Worm (Caenorhabditis elegans) whole organism, young adult: ENCODE results near the gene clec-251.

Source experiments
- C17E4.6 ChIP-seq: fragments of 200-800 bp; sonication (Bioruptor generic); IDR thresholded peaks from 2 replicates; pipeline ENCODE4 v1.3.6; 2022; ENCODE audit warnings: missing genetic modification reagents, missing genetic modification characterization, missing compliant biosample characterization
- D2030.7 ChIP-seq: fragments of 200-800 bp; sonication (Bioruptor generic); IDR thresholded peaks from 2 replicates; pipeline ENCODE4 v1.3.6; 2022; ENCODE audit warnings: missing genetic modification reagents, missing genetic modification characterization, missing compliant biosample characterization
- F37B4.10 ChIP-seq: fragments of 200-800 bp; sonication (Bioruptor generic); IDR thresholded peaks from 2 replicates; pipeline ENCODE4 v1.3.6; 2022; ENCODE audit warnings: missing genetic modification characterization, missing compliant biosample characterization
- F39B2.1 ChIP-seq: fragments of 200-800 bp; sonication (Bioruptor generic); IDR thresholded peaks from 2 replicates; pipeline ENCODE4 v1.3.6; 2022; ENCODE audit warnings: missing genetic modification reagents, missing genetic modification characterization, missing compliant biosample characterization
- F52B5.7 ChIP-seq: sonication (generic microtip); optimal IDR thresholded peaks from 2 replicates; lab custom pipeline; 2016; ENCODE audit warnings: mild to moderate bottlenecking, missing genetic modification characterization, missing compliant biosample characterization
- K11D2.4 ChIP-seq: fragments of 200-800 bp; sonication (Bioruptor generic); IDR thresholded peaks from 2 replicates; pipeline ENCODE4 v1.3.6; 2022; ENCODE audit warnings: missing genetic modification reagents, missing genetic modification characterization, missing compliant biosample characterization
- Y53F4B.3 ChIP-seq: fragments of 200-800 bp; sonication (Bioruptor generic); IDR thresholded peaks from 2 replicates; pipeline ENCODE4 v1.3.6; 2022; ENCODE audit warnings: missing genetic modification reagents, missing genetic modification characterization, missing compliant biosample characterization
- ZK185.1 ChIP-seq: sonication (generic microtip); optimal IDR thresholded peaks from 2 replicates; lab custom pipeline; 2016; ENCODE audit warnings: mild to moderate bottlenecking, missing genetic modification characterization, missing compliant biosample characterization; ENCODE audit not compliant: poor library complexity, severe bottlenecking
- atf-7 ChIP-seq: sonication (generic microtip); optimal IDR thresholded peaks from 2 replicates; lab custom pipeline; 2017; ENCODE audit warnings: mild to moderate bottlenecking, missing genetic modification characterization, missing compliant biosample characterization
- bed-2 ChIP-seq: fragments of 200-800 bp; sonication (Bioruptor generic); IDR thresholded peaks from 2 replicates; pipeline ENCODE4 v1.3.6; 2022; ENCODE audit warnings: missing genetic modification reagents, missing genetic modification characterization, missing compliant biosample characterization
- ccch-3 ChIP-seq: fragments of 200-800 bp; sonication (Bioruptor generic); optimal IDR thresholded peaks from 2 replicates; lab custom pipeline; 2018; ENCODE audit warnings: mild to moderate bottlenecking, missing genetic modification characterization, missing compliant biosample characterization
- cebp-1 ChIP-seq, 2 experiments: fragments of 200-800 bp in 1 of 2; sonication (Bioruptor generic) in 1 of 2; sonication (generic microtip) in 1 of 2; IDR thresholded peaks in 1 of 2; optimal IDR thresholded peaks in 1 of 2; 2 replicates each; pipeline versions ENCODE4 v1.3.6 to Lab custom; 2017 to 2022; ENCODE audit warnings: missing compliant biosample characterization in 2 of 2, missing genetic modification characterization in 2 of 2, mild to moderate bottlenecking in 1 of 2, missing genetic modification reagents in 1 of 2, moderate library complexity in 1 of 2
- ceh-100 ChIP-seq: fragments of 200-800 bp; sonication (Bioruptor generic); IDR thresholded peaks from 2 replicates; pipeline ENCODE4 v1.3.6; 2022; ENCODE audit warnings: missing genetic modification reagents, missing genetic modification characterization, missing compliant biosample characterization
- ceh-91 ChIP-seq: fragments of 200-800 bp; sonication (Bioruptor generic); IDR thresholded peaks from 2 replicates; pipeline ENCODE4 v1.3.6; 2022; ENCODE audit warnings: missing genetic modification reagents, missing genetic modification characterization, missing compliant biosample characterization
- die-1 ChIP-seq: sonication (generic microtip); optimal IDR thresholded peaks from 2 replicates; lab custom pipeline; 2016; ENCODE audit warnings: missing genotype, mild to moderate bottlenecking, missing genetic modification characterization, missing compliant biosample characterization
- dox-1 ChIP-seq: fragments of 200-800 bp; sonication (Bioruptor generic); IDR thresholded peaks from 2 replicates; pipeline ENCODE4 v1.3.6; 2022; ENCODE audit warnings: missing genetic modification reagents, missing genetic modification characterization, missing compliant biosample characterization
- hsf-1 ChIP-seq: fragments of 200-800 bp; sonication (Bioruptor generic); IDR thresholded peaks from 2 replicates; pipeline ENCODE4 v1.3.6; 2022; ENCODE audit warnings: missing genetic modification reagents, missing genetic modification characterization, missing compliant biosample characterization
- let-607 ChIP-seq, 2 experiments: fragments of 200-800 bp in 1 of 2; sonication (Bioruptor generic) in 1 of 2; sonication (generic microtip) in 1 of 2; optimal IDR thresholded peaks; 2 replicates each; lab custom pipeline; 2016 to 2018; ENCODE audit warnings: mild to moderate bottlenecking in 2 of 2, missing compliant biosample characterization in 2 of 2, missing genetic modification characterization in 2 of 2, moderate library complexity in 2 of 2, missing genotype in 1 of 2
- lin-35 ChIP-seq, 3 experiments: fragments of 150-350 bp in 2 of 3; sonication (generic microtip) in 1 of 3; optimal IDR thresholded peaks; 2 replicates each; lab custom pipeline; 2014 to 2018; ENCODE audit warnings: missing biosample characterization in 3 of 3, missing genetic modification characterization in 3 of 3, missing genetic modification reagents in 3 of 3
- madf-8 ChIP-seq: fragments of 200-800 bp; sonication (Bioruptor generic); conservative IDR thresholded peaks from 2 replicates; pipeline ENCODE4 v1.3.6; 2022; ENCODE audit warnings: missing genetic modification reagents, missing genetic modification characterization, missing compliant biosample characterization
- nhr-27 ChIP-seq: fragments of 200-800 bp; sonication (Bioruptor generic); optimal IDR thresholded peaks from 2 replicates; lab custom pipeline; 2018; ENCODE audit warnings: mild to moderate bottlenecking, missing genetic modification characterization, moderate library complexity, missing compliant biosample characterization
- pbrm-1 ChIP-seq: fragments of 200-800 bp; sonication (Bioruptor generic); IDR thresholded peaks from 2 replicates; pipeline ENCODE4 v1.3.6; 2022; ENCODE audit warnings: missing genetic modification reagents, missing genetic modification characterization, missing compliant biosample characterization
- pha-4 ChIP-seq: fragments of 150-350 bp; sonication (generic microtip); optimal IDR thresholded peaks from 2 replicates; lab custom pipeline; 2014; ENCODE audit warnings: missing biosample characterization, missing genetic modification reagents, missing genetic modification characterization
- rec-8 ChIP-seq, 2 experiments: sonication (generic microtip); optimal IDR thresholded peaks; 2 replicates each; lab custom pipeline; 2016; ENCODE audit warnings: mild to moderate bottlenecking in 2 of 2, missing genetic modification characterization in 2 of 2, missing genetic modification reagents in 2 of 2, missing genotype in 2 of 2, missing biosample characterization in 1 of 2, missing compliant biosample characterization in 1 of 2, moderate library complexity in 1 of 2
- repo-1 ChIP-seq: sonication (generic microtip); optimal IDR thresholded peaks from 2 replicates; lab custom pipeline; 2017; ENCODE audit warnings: mild to moderate bottlenecking, missing genetic modification characterization, missing compliant biosample characterization
- snpc-1.1 ChIP-seq: sonication (generic microtip); optimal IDR thresholded peaks from 2 replicates; lab custom pipeline; 2017; ENCODE audit warnings: missing genetic modification characterization, mild to moderate bottlenecking, missing compliant biosample characterization, antibody characterized with exemption, moderate library complexity, missing genotype, missing genetic modification reagents; ENCODE audit not compliant: insufficient read depth
- tlf-1 ChIP-seq: fragments of 200-800 bp; sonication (Bioruptor generic); optimal IDR thresholded peaks from 2 replicates; lab custom pipeline; 2018; ENCODE audit warnings: mild to moderate bottlenecking, missing genetic modification characterization, missing compliant biosample characterization
- zfh-2 ChIP-seq: fragments of 200-800 bp; sonication (Bioruptor generic); conservative IDR thresholded peaks from 2 replicates; pipeline ENCODE4 v1.3.6; 2022; ENCODE audit warnings: missing genetic modification reagents, missing genetic modification characterization, missing compliant biosample characterization
- ztf-22 ChIP-seq: fragments of 200-800 bp; sonication (Bioruptor generic); optimal IDR thresholded peaks from 2 replicates; lab custom pipeline; 2018; ENCODE audit warnings: mild to moderate bottlenecking, missing genetic modification characterization, moderate library complexity, missing compliant biosample characterization
- ztf-25 ChIP-seq: fragments of 200-800 bp; sonication (Bioruptor generic); IDR thresholded peaks from 2 replicates; pipeline ENCODE4 v1.3.6; 2022; ENCODE audit warnings: missing genetic modification reagents, missing genetic modification characterization, missing compliant biosample characterization
- ztf-26 ChIP-seq: sonication (generic microtip); optimal IDR thresholded peaks from 2 replicates; lab custom pipeline; 2017; ENCODE audit warnings: missing genetic modification characterization, missing compliant biosample characterization

Gene clec-251

DNA sequence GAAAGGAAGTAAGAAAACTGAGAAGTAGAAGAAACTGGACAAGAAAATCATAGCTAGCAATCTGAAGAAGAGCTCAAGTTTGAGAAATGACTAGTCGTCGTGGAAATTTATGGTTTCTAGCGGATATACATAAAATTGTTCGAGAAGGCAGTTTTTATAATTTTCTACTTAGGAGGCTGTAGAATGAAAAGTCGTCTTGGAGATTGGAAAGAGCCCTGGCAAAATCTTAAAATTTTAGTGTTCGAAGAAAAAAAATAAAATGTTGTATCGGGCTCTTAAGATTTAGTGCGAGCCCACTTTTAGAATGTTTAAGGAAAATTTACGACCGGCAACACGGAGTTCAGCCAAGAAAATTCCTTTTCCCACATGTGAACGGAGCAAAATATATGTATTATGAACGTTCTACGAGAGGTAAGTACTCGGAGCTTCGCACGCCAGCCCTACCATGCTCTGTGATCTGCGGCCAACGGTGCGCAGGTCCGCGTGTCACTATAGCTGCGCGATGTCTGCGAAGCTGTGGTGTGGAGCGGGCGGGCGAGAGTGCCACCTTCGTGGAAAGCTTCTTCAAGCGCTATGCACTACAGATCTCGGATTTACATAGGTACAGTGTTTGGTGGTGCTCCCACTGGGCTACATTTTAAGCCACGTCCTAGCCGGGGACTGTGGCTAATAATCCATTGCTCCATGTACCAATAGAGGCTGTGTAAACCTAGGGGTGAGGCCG is at the start of gene clec-251:
TSS of gene clec-251 (minus strand) at position 51 of the 724 bp plus-strand sequence.
- TF ChIP-seq zfh-2 (peak; percentile 77; the same call in 1 of the 2 replicates), dox-1 (GFP tag; lab: Robert Waterston, UW) (0 out of 2 replicates have a peak, but pooled peaks have one; percentile 9), ztf-26 (no peak)

ce11 chrV:18790658-18791057 is 43.9 kb upstream of the clec-251 start, which contains the start of gene nhr-231:
Gene nhr-231, plus strand, starts transcription at chrV:18790958.
- TF ChIP-seq snpc-1.1 (tag; lab: Kevin White, UChicago) (no peak), cebp-1 (GFP tag; IDR thresholded peaks at IDR 0.05; lab: Robert Waterston, UW) (no peak), cebp-1 (tag; optimal IDR thresholded peaks at IDR 0.05; lab: Kevin White, UChicago) (peak; percentile 14)

DNA sequence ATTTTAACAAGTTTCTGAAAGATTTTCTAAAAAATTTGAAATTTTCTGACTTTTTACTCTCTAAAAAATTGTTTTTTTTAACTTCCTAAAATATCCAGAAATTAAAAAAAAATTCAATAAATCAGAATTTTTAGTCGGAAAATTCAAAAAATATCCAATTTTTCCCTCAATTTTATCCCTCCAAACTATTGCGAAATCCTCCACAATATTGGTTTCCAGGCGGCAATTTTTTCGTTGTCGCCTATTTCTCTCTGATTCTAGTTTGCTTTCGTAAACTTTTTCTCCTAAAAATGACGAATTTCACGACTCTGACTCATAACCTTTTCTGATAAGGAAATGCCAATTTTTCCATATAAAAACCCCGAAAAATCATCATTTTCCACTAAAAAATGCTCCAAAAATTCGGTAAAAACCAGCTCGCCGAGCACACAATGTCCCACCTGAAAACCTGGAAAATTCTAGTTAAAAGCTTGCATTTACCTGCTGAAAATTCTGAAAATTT is 40.7 kb upstream of the clec-251 start, which contains the start of gene Y17D7B.2:
TSS of gene Y17D7B.2 (plus strand) at position 323 of the 502 bp plus-strand sequence.
- TF ChIP-seq cebp-1 (GFP tag; IDR thresholded peaks at IDR 0.05; lab: Robert Waterston, UW) = peak; percentile 64; the same call in 1 of the 2 replicates
- peak; percentile 96 for TF ChIP-seq cebp-1 (tag; optimal IDR thresholded peaks at IDR 0.05; lab: Kevin White, UChicago)
- TF ChIP-seq K11D2.4 = no peak
- TF ChIP-seq ztf-22 = no peak

ce11 chrV:18786694-18787093 is 39.9 kb upstream of the clec-251 start, which contains the start of gene Y17D7B.3:
Gene Y17D7B.3, minus strand, starts transcription at chrV:18786794.
- TF ChIP-seq pbrm-1 (no peak), F52B5.7 (tag; lab: Kevin White, UChicago) (no peak), bed-2 (GFP tag; lab: Robert Waterston, UW) (no peak), repo-1 (tag; lab: Kevin White, UChicago) (no peak), C17E4.6 (GFP tag; lab: Robert Waterston, UW) (no peak), D2030.7 (no peak), K11D2.4 (no peak), ZK185.1 (no peak), hsf-1 (no peak), Y53F4B.3 (GFP tag; lab: Robert Waterston, UW) (no peak), ceh-91 (GFP tag; lab: Robert Waterston, UW) (no peak), lin-35 (GFP tag; optimal IDR thresholded peaks at IDR 0.05; lab: Kevin White, UChicago) (no peak), ceh-100 (GFP tag; lab: Robert Waterston, UW) (no peak), let-607 (tag; optimal IDR thresholded peaks at IDR 0.05; lab: Kevin White, UChicago) (no peak), F39B2.1 (GFP tag; lab: Robert Waterston, UW) (no peak), die-1 (tag; lab: Kevin White, UChicago) (no peak), nhr-27 (no peak), rec-8 (tag; optimal IDR thresholded peaks at IDR 0.05; lab: Kevin White, UChicago) (no peak)

DNA sequence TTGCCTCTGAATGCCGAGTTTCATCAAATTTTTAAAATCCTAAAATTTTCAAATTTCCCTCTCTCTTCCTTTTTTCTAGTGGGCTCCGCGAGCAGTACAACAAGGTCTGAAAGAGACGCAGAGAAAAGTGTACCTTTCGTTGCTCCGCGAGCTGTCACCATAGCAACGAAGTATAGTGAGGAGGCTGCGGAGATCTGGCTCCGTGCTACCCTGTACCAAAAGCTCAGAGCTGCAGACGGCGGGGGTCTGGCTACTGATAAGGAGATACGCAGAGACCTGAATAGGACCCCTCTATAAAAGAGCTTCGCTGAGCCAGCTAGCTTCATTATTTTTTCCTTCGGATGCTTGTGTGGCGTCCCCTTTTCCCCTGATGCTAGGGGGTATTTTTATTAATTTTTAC is 36.7 kb upstream of the clec-251 start, which contains the start of gene Y17D7B.10:
TSS of gene Y17D7B.10 (plus strand) at position 243 of the 400 bp plus-strand sequence.
- no peak for TF ChIP-seq pha-4 (tag; lab: Kevin White, UChicago)
- TF ChIP-seq madf-8 (GFP tag; lab: Robert Waterston, UW) = no peak
- TF ChIP-seq D2030.7 = no peak
- TF ChIP-seq F39B2.1 (GFP tag; lab: Robert Waterston, UW) = no peak
- TF ChIP-seq atf-7 (tag; lab: Kevin White, UChicago) = no peak
- no peak for TF ChIP-seq ccch-3 (GFP tag; lab: Kevin White, UChicago)
- no peak for TF ChIP-seq ztf-22
- no peak for TF ChIP-seq die-1 (tag; lab: Kevin White, UChicago)
- TF ChIP-seq ztf-25 (GFP tag; lab: Robert Waterston, UW) = no peak
- no peak for TF ChIP-seq zfh-2
- no peak for TF ChIP-seq F37B4.10 (GFP tag; lab: Robert Waterston, UW)
- no peak for TF ChIP-seq tlf-1 (GFP tag; lab: Kevin White, UChicago)
